Worm (Caenorhabditis elegans): ENCODE results near the gene gcy-15.

The gcy-15 gene

DNA sequence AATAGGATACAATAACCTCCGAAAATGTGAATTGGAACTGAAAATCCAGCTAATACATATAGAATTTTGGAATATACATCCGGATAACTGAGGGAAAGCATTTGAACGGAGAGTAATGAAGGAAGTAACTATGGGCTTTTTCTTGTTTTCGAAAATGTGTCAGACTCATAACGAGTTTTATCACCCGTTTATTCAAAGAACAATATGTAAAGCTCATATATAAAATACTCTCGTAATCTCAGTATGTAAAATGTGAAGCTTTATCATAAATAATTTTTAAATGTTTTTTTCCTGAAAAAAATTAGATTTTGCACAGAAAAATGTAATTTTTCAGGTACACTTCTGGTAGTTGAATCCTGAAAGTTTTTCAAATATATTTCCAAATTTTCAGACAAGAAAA, 33.6 kb upstream of the gcy-15 start, which contains the start of gene srh-297:
Gene srh-297 (minus strand): TSS at position 101 of the 400 bp plus-strand sequence.
- TF ChIP-seq unc-39 (tag; optimal IDR thresholded peaks at IDR 0.05), result no peak
- no peak for TF ChIP-seq mab-5 (tag; optimal IDR thresholded peaks at IDR 0.05)
- TF ChIP-seq snpc-4 (tag; optimal IDR thresholded peaks at IDR 0.05), result no peak
- no peak for TF ChIP-seq ztf-1 (GFP tag; conservative IDR thresholded peaks at IDR 0.05)
- no peak for TF ChIP-seq ztf-4 (tag; optimal IDR thresholded peaks at IDR 0.05)
- no peak for TF ChIP-seq aly-2 (tag; optimal IDR thresholded peaks at IDR 0.05)
- no peak for TF ChIP-seq ceh-16 (tag; optimal IDR thresholded peaks at IDR 0.05)
- no peak for TF ChIP-seq gmeb-1 (tag; optimal IDR thresholded peaks at IDR 0.05)
- no peak for TF ChIP-seq lin-39 (tag; optimal IDR thresholded peaks at IDR 0.05)
- TF ChIP-seq peb-1 (tag; optimal IDR thresholded peaks at IDR 0.05), result no peak

DNA sequence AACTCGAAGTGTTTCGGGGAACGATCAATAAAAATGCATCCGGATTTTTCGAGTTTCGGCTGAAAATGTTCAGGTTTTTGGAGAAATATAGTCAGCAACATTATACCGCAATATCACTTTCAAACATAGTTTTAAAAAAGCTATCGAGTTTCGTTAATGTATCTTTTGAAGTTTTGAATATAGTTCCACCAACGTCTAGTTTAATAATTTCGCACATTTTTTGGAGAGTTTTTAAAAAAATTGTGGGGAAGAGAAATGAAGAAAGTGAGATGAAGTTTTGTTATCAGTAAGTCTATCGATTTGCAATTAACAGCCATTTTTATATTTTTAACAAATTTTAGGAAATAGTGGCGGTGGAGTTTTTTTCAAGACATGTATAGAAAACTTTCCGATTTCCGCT, 28.9 kb upstream of the gcy-15 start, which contains the start of gene ZC239.17:
Gene ZC239.17 (minus strand): TSS at position 101 of the 400 bp plus-strand sequence.
- TF ChIP-seq nhr-23 (tag; optimal IDR thresholded peaks at IDR 0.05) (no peak), ZK546.5 (tag; optimal IDR thresholded peaks at IDR 0.05) (no peak), unc-39 (tag; optimal IDR thresholded peaks at IDR 0.05) (no peak), nhr-10 (tag; optimal IDR thresholded peaks at IDR 0.05) (no peak), sma-9 (GFP tag; optimal IDR thresholded peaks at IDR 0.05) (no peak), sma-9 (tag; optimal IDR thresholded peaks at IDR 0.05) (no peak), nhr-11 (tag; optimal IDR thresholded peaks at IDR 0.05) (no peak), sma-3 (GFP tag; optimal IDR thresholded peaks at IDR 0.05) (no peak), snpc-4 (tag; optimal IDR thresholded peaks at IDR 0.05) (no peak), ztf-1 (GFP tag; conservative IDR thresholded peaks at IDR 0.05) (no peak), lin-39 (tag; optimal IDR thresholded peaks at IDR 0.05) (no peak), alr-1 (tag; optimal IDR thresholded peaks at IDR 0.05) (no peak), nhr-21 (tag; optimal IDR thresholded peaks at IDR 0.05) (no peak)

DNA sequence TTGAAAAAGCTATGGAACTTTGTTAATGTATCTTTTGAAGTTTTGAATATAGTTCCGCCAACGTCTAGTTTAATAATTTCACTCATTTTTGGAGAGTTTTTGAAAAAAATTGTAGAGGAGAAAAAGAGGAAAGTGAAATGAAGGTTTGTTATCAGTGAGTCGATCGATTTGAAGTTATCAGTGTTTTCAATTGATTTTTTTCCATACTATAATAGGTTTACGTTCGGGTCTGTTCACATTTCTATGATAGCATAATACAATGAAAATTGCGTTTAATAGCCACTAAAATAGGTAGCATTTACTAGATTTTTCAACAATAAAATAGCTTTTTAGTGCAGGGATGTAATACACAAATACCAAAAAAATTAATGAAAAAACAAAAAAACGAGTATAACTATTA, 28.3 kb upstream of the gcy-15 start, which contains the start of gene ZC239.16:
Gene ZC239.16 (minus strand): TSS at position 120 of the 400 bp plus-strand sequence.
- no peak for TF ChIP-seq C34F6.9 (tag; optimal IDR thresholded peaks at IDR 0.05)
- TF ChIP-seq fos-1 (tag; optimal IDR thresholded peaks at IDR 0.05), result peak; percentile 63
- TF ChIP-seq snpc-4 (tag; optimal IDR thresholded peaks at IDR 0.05), result no peak

DNA sequence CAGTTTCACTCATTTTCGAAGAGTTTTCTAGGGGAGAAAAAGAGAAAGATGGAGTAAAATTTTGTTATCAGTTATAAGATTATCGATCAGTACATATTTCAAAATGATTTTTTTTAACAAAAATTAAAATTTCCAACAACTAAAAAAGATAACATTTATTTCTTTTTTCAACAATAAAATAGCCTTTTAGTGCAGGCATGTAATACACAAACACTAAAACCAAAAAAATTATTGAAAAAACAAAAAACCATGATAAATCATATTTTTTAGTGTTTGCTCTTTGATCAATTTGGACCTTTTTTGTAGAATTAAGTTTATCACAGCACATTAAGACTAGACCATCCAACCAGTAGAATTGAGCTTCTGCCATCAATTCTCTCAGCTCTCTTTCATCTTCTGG, 27.8 kb upstream of the gcy-15 start, which contains the start of gene ZC239.15:
Gene ZC239.15 (minus strand): TSS at position 101 of the 400 bp plus-strand sequence.
- TF ChIP-seq ceh-82 (tag; optimal IDR thresholded peaks at IDR 0.05), result no peak
- TF ChIP-seq lin-13 (GFP tag; optimal IDR thresholded peaks at IDR 0.05), result no peak
- no peak for TF ChIP-seq sem-4 (tag; optimal IDR thresholded peaks at IDR 0.05)
- TF ChIP-seq mab-5 (tag; optimal IDR thresholded peaks at IDR 0.05), result no peak
- no peak for TF ChIP-seq alr-1 (tag; optimal IDR thresholded peaks at IDR 0.05)
- TF ChIP-seq unc-55 (GFP tag; optimal IDR thresholded peaks at IDR 0.05), result no peak
- TF ChIP-seq Y55F3AM.14 (GFP tag; optimal IDR thresholded peaks at IDR 0.05), result no peak
- TF ChIP-seq blmp-1 (tag; optimal IDR thresholded peaks at IDR 0.05; ENCODE audit: insufficient read depth), result no peak
- TF ChIP-seq C34F6.9 (tag; optimal IDR thresholded peaks at IDR 0.05), result no peak
- no peak for TF ChIP-seq nhr-23 (tag; optimal IDR thresholded peaks at IDR 0.05)
- no peak for TF ChIP-seq unc-62 (GFP tag; optimal IDR thresholded peaks at IDR 0.05)
- no peak for TF ChIP-seq nhr-11 (tag; optimal IDR thresholded peaks at IDR 0.05)
- no peak for TF ChIP-seq ztf-11 (tag; optimal IDR thresholded peaks at IDR 0.05)
- no peak for TF ChIP-seq nhr-25 (tag; optimal IDR thresholded peaks at IDR 0.05)
- no peak for TF ChIP-seq nhr-21 (tag; optimal IDR thresholded peaks at IDR 0.05)
- TF ChIP-seq ztf-4 (tag; optimal IDR thresholded peaks at IDR 0.05), result no peak

DNA sequence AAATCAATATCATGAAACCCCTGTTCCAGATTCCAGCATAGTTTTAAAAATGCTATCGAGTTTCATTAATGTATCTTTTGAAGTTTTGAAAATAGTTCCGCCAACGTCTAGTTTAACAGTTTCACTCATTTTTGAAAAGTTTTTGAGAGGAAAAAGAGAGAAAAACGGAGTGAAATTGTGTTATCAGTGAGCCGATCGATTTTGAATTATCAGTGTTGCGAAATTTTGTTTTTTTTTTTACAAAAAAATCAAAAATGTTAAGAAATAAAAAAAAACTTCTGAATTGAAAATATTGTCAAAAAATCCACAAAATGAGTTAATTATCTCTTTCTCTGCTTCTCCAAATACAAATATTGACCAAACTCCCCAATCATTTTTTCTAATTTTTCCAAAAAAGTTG, 25.8 kb upstream of the gcy-15 start, which contains the start of gene ZC239.13:
Gene ZC239.13 (minus strand): TSS at position 154 of the 400 bp plus-strand sequence.
- no peak for TF ChIP-seq ceh-82 (tag; optimal IDR thresholded peaks at IDR 0.05)
- TF ChIP-seq nhr-21 (tag; optimal IDR thresholded peaks at IDR 0.05), result no peak
- no peak for TF ChIP-seq unc-55 (GFP tag; optimal IDR thresholded peaks at IDR 0.05)
- peak; percentile 5 for TF ChIP-seq fos-1 (tag; optimal IDR thresholded peaks at IDR 0.05)
- no peak for TF ChIP-seq ama-1 (optimal IDR thresholded peaks at IDR 0.05)
- no peak for TF ChIP-seq mbf-1 (tag; optimal IDR thresholded peaks at IDR 0.05)
- no peak for TF ChIP-seq gmeb-1 (tag; optimal IDR thresholded peaks at IDR 0.05)

DNA sequence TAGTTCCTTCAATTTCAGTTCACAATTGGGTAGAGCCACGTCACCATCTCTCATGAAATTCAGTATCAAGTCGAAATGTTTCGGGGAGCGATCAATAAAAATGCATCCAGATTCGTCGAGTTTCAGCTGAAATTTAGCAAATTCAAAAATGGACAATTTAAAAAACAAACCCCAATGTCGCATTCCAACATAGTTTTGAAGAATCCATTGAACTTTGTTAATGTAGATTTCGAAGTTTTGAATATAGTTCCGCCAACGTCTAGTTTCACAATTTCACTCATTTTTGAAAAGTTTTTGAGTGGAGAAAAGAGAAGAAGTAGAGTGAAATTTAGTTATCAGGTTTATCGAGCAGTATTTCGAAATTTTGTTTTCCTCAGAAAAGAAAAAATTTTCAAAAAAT, 24.9 kb upstream of the gcy-15 start, which contains the start of gene ZC239.14:
Gene ZC239.14 (minus strand): TSS at position 305 of the 400 bp plus-strand sequence.
- TF ChIP-seq nhr-237 (tag; optimal IDR thresholded peaks at IDR 0.05) (no peak), lin-13 (GFP tag; optimal IDR thresholded peaks at IDR 0.05) (no peak), elt-1 (tag; optimal IDR thresholded peaks at IDR 0.05) (no peak), egl-27 (tag; optimal IDR thresholded peaks at IDR 0.05) (no peak), lin-11 (tag; optimal IDR thresholded peaks at IDR 0.05) (no peak), aly-2 (tag; optimal IDR thresholded peaks at IDR 0.05) (no peak), unc-39 (tag; optimal IDR thresholded peaks at IDR 0.05) (no peak), blmp-1 (tag; optimal IDR thresholded peaks at IDR 0.05; ENCODE audit: insufficient read depth) (no peak), R02D3.7 (tag; optimal IDR thresholded peaks at IDR 0.05) (no peak), nhr-25 (tag; optimal IDR thresholded peaks at IDR 0.05) (no peak), elt-3 (tag; optimal IDR thresholded peaks at IDR 0.05) (no peak), fos-1 (tag; optimal IDR thresholded peaks at IDR 0.05) (no peak), peb-1 (tag; optimal IDR thresholded peaks at IDR 0.05) (no peak), ceh-82 (tag; optimal IDR thresholded peaks at IDR 0.05) (no peak), nhr-77 (tag; optimal IDR thresholded peaks at IDR 0.05) (no peak)
